Fruit fly (Drosophila melanogaster): ENCODE results near the gene Gr32a.

The Gr32a gene

DNA sequence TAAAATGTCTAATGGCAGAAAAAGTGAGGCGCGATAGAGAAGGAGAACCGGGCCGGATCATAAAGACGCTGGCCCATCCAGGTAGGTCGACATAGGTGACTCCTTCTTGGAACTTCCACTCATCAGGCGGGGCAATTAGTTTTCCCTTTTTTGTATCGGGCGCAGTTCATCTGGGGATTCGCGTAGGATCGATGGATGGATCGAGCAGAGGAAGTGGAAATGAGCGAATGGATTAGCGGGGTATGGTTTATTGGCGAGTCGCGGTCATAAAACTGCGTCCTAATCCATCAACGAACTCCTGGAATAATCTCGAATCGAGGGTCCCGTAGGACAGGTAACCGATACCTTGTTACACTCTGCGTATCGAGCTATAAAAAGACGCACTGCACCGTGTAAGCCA, 38.7 kb upstream of the Gr32a start, which contains the start of gene CG43725:
Gene CG43725, plus strand, starts transcription at position 400 of the 400 bp plus-strand sequence.
- TF ChIP-seq h (optimal IDR thresholded peaks at IDR 0.05) (no peak), Myc (optimal IDR thresholded peaks at IDR 0.05) (no peak), insv (optimal IDR thresholded peaks at IDR 0.05) (no peak), Sin3A (optimal IDR thresholded peaks at IDR 0.05) (no peak), ttk (optimal IDR thresholded peaks at IDR 0.05) (no peak), psq (optimal IDR thresholded peaks at IDR 0.05) (no peak)

DNA sequence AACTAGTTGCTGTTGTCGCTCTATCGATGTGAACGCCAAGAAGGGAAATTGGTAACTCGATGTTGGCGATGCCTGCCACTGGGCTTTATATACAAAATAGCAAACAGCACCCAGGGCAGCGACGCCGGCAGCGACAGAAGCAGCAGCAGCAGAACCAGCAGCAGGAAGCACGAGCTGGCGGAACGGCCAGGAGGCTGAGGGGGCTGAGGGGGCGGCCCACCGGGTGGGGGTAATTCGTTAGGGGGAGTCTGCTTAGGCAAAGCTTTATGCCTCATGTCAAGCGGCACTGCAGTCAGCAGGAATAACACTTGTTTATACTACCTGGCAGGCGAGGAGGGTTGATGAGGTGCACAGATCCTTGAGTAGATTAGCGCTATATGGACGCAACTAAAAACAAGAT, 32.5 kb upstream of the Gr32a start, which contains the start of gene AstC:
Gene AstC, minus strand, starts transcription at position 63 of the 400 bp plus-strand sequence.
- TF ChIP-seq insv (optimal IDR thresholded peaks at IDR 0.05) = no peak
- no peak for TF ChIP-seq Sin3A (optimal IDR thresholded peaks at IDR 0.05)
- TF ChIP-seq Myc (optimal IDR thresholded peaks at IDR 0.05) = no peak
- no peak for TF ChIP-seq h (optimal IDR thresholded peaks at IDR 0.05)
- no peak for TF ChIP-seq psq (optimal IDR thresholded peaks at IDR 0.05)
- TF ChIP-seq ttk (optimal IDR thresholded peaks at IDR 0.05) = no peak

DNA sequence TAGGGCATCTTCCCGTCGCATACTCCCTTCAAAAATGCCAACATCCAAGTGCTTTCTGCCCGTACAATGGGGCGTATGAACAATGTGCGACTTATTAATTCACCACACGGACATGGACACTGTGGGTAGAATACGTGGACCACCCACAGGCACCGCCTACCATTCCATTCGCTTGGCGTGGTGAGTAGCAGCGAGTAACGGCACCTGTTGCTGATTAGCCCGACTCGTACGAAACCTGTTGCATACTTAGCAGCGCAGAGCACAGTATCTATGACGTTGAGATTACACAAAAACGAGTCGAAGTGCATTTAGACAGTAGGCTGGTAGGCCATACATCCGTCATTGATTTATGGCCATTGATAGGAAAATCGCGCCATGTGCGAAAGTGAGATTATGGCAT, 31.8 kb upstream of the Gr32a start:
- TF ChIP-seq Sin3A (optimal IDR thresholded peaks at IDR 0.05) (no peak), psq (optimal IDR thresholded peaks at IDR 0.05) (no peak), h (optimal IDR thresholded peaks at IDR 0.05) (no peak), ttk (optimal IDR thresholded peaks at IDR 0.05) (no peak), insv (optimal IDR thresholded peaks at IDR 0.05) (no peak)

DNA sequence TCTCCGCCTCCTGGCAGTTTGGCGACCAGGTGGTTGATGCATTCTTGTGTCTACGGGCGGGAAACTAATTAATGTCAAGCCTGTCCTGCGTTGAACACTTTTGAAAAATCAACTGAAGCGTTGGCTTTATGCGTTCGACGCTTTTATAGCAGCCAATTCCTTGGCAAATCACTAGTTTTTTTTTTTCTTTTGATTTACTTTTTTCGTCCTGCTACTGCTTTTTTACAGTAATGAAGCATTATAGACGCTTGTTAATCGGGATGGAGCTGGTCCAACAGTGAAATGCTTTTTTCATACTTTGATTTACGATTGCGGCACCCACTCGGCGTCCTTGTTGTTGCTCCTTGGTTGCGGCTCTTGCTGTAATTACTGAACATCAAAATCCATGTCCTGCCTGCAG, 28.7 kb upstream of the Gr32a start, which contains the start of gene AstCC:
Gene AstCC, minus strand, starts transcription at position 101 of the 400 bp plus-strand sequence.
- TF ChIP-seq psq (optimal IDR thresholded peaks at IDR 0.05) = no peak
- no peak for TF ChIP-seq Myc (optimal IDR thresholded peaks at IDR 0.05)
- no peak for TF ChIP-seq ttk (optimal IDR thresholded peaks at IDR 0.05)
- no peak for TF ChIP-seq insv (optimal IDR thresholded peaks at IDR 0.05)
- no peak for TF ChIP-seq h (optimal IDR thresholded peaks at IDR 0.05)
- TF ChIP-seq Sin3A (optimal IDR thresholded peaks at IDR 0.05) = no peak

DNA sequence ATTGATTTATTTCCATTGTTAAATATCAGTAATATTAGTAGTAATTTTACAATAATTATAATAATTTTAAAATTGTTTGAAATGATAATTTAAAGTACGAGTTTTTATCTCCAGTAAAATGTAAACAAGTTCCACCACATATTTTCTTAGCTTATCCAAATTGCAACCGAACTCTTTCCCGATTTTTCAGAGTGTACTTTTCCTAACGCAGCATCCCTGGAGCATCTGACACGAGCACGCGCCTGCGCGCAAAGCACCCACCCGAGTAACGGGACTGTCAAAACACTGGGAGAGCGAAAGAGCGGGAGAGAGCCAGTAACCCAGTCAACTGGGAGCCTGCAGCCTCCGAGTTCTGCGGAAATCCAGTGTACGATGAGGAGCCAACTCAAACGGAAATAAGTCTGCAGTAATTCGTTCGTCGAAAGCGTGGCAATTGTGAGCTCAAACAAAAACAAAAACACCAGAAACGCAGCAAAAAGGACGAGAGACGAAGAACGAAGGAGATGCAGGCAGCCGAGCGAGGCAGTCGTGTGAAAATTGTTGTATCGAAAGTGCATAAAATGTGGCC, 27.4 kb upstream of the Gr32a start, which contains the start of gene CG16854:
Gene CG16854, plus strand, starts transcription at position 365 of the 568 bp plus-strand sequence.
- TF ChIP-seq psq (optimal IDR thresholded peaks at IDR 0.05) (no peak), Sin3A (optimal IDR thresholded peaks at IDR 0.05) (no peak), insv (optimal IDR thresholded peaks at IDR 0.05) (no peak), h (optimal IDR thresholded peaks at IDR 0.05) (no peak), Myc (optimal IDR thresholded peaks at IDR 0.05) (no peak), ttk (optimal IDR thresholded peaks at IDR 0.05) (no peak)

DNA sequence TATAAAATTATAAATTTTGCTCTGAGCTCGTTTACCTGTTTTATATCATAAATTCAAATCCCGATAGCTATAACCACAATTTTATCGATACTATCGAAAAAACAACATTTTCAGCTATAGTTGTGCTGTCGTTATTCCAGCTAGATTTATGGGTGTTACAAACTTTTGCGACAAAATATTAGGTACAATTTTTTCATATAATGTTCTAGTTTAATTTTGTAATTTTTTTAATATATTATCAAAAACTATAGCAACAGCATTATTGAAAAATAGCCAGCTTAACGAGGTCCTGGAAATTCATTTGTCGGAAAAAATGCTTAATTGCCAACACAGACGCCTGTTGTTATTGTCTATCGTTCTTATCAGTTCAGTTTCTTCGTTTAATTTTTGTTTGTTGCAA, 22.7 kb upstream of the Gr32a start, which contains the start of gene Wdr59:
Gene Wdr59, plus strand, starts transcription at position 334 of the 400 bp plus-strand sequence.
- TF ChIP-seq Sin3A (optimal IDR thresholded peaks at IDR 0.05) = no peak

DNA sequence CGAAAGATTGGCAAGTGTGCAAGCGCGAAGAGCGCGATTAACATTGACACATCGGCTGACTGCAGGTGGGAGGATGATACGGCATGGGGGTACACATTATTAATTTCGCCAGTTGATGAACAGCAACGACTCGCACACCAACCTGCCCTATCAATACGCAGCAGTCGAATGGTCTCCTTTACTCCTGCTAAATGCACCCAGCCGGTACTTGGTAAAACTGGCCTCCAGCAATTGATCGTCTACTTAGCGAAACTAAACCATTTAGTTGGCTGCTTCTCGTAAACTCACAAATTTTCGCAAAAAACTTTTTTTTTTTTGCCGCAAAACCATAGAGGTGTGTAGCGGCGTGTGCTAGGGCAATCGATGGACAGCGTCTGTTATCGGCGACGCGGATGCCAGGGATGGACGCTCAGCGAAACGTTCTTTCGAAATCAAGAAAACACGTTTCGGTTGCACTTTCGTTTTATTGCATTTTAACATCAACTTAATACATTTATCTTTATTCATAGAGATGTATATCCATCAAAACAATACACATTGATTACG, 13.2 kb upstream of the Gr32a start, which contains the start of gene Ge-1:
Gene Ge-1, minus strand, starts transcription at position 373 of the 546 bp plus-strand sequence.
- TF ChIP-seq psq (optimal IDR thresholded peaks at IDR 0.05) (no peak), insv (optimal IDR thresholded peaks at IDR 0.05) (no peak), h (optimal IDR thresholded peaks at IDR 0.05) (no peak), Sin3A (optimal IDR thresholded peaks at IDR 0.05) (no peak), Myc (optimal IDR thresholded peaks at IDR 0.05) (no peak), ttk (optimal IDR thresholded peaks at IDR 0.05) (no peak)

DNA sequence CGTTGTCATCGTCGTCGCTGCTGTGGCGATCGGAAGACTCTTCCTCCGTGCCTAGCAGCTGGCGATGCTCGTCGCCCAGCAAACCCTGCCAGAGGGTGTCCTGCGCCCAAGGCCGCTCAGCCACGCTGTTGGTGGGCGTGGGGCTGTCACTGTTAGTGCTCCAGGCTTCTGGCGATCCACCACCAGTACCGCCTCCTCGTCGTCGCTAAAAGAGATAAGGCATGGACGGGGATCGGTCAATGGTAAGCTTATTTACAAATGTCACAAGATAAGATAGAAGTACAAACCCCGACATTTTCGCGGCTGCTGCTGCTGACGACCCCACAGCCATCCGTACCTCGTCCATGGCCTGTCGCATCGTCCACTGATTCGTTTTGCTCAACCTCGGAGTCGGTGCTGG, 8.5 kb upstream of the Gr32a start:
- TF ChIP-seq Myc (optimal IDR thresholded peaks at IDR 0.05) (no peak), h (optimal IDR thresholded peaks at IDR 0.05) (no peak), Sin3A (optimal IDR thresholded peaks at IDR 0.05) (no peak), ttk (optimal IDR thresholded peaks at IDR 0.05) (no peak), psq (optimal IDR thresholded peaks at IDR 0.05) (no peak), insv (optimal IDR thresholded peaks at IDR 0.05) (no peak)

DNA sequence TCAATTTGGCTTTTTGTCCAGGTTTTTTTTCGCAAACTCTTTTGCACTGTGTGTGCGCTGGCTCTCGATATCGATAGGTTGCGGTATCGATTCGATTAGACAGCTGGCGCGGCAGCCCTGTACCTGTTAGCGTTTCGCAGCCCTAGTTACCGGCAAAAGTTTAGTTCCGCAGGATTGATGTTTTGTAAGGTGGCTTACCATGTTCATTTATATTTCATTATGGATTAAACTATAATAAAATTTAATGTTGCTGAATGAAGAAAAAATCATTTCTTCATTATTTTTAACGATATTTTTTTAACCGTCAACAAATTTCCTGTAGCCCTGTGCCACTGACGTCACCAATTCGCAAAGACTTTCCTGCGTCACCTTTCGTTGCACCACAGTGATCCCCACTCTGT, 7.3 kb upstream of the Gr32a start, which contains the start of gene Reps:
Gene Reps, minus strand, starts transcription at position 84 of the 401 bp plus-strand sequence.
- TF ChIP-seq Sin3A (optimal IDR thresholded peaks at IDR 0.05) (no peak), ttk (optimal IDR thresholded peaks at IDR 0.05) (no peak), Myc (optimal IDR thresholded peaks at IDR 0.05) (no peak), h (optimal IDR thresholded peaks at IDR 0.05) (peak; percentile 34), insv (optimal IDR thresholded peaks at IDR 0.05) (no peak), psq (optimal IDR thresholded peaks at IDR 0.05) (no peak)

DNA sequence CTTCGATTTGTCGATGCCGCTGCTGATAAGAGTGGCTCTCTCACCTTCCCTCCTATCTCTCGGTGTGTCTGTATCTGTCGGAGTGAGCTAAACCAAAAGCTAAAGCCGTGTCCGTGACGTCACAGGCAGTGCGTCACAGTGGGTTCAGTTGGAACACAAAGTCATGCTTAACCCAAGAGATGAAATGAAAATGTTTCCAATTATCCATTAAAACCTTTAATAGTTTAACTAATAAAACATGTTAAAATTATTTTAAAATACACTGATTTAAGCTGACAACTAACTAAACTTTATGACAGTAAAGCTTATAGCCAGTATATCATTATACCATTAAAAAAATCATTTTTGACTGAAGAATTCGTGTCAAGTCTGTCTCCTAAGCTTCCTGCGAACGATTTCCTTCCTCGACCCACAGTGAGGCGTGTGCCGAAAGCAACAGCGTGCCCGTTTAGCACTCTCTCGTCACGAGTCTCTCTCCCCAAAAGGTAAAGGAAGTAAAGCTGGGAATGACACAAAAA, 744 bp upstream of the Gr32a start, which contains the start of gene Idua:
Gene Idua, minus strand, starts transcription at position 51 of the 518 bp plus-strand sequence.
- TF ChIP-seq h (optimal IDR thresholded peaks at IDR 0.05) (no peak), Myc (optimal IDR thresholded peaks at IDR 0.05) (no peak), insv (optimal IDR thresholded peaks at IDR 0.05) (no peak), Sin3A (optimal IDR thresholded peaks at IDR 0.05) (no peak), ttk (optimal IDR thresholded peaks at IDR 0.05) (no peak), psq (optimal IDR thresholded peaks at IDR 0.05) (no peak)

DNA sequence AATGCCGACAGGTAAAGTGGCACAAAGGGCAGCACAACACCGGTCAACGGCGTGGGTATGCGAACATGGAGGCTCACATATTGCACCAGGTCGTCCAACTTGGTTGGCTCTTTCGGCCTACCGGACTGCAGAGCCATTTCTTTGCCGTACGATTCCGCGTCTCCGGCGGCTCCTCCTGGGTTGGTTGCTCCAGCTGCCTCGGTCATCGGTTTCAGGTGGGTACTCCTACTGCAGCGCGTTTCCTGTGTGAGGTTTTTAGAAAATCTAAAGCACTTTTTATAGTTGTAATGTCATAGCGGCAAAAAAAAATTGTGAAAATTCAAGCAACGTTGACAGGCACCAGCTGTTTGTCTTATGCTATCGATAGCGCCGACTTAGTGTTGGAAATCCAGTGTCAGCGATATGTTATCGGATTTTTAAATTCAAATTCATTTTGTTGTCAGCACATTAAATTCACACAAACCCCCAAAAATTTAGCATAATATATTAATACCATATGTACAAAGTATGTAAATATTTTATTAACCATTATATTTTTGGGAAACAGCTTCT, 6.2 kb downstream of the Gr32a start, which contains the start of gene CG6230:
Gene CG6230, minus strand, starts transcription at position 354 of the 552 bp plus-strand sequence.
- TF ChIP-seq insv (optimal IDR thresholded peaks at IDR 0.05) = no peak

DNA sequence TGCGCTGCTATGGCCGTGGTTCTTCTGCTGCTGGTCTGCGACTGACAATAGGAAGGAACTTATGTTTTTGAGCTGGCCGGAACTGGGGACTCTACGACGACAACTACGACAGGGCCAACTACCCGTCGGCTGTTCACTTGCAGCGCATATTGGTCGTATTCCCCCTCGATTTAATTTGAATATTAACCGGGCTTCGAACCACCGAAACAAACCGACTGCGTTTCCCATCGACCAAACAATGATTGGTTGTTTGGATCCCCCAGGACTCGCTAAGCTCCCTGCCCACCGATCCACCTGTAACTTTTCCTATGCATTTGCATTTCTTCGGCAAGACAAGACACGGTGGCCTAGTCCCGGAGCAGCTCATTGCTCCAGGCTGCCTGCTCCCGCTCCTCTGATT, 7.8 kb downstream of the Gr32a start, which contains the start of gene Dnaaf4:
Gene Dnaaf4, minus strand, starts transcription at position 101 of the 400 bp plus-strand sequence.
- TF ChIP-seq psq (optimal IDR thresholded peaks at IDR 0.05) (no peak), Myc (optimal IDR thresholded peaks at IDR 0.05) (no peak), insv (optimal IDR thresholded peaks at IDR 0.05) (no peak), Sin3A (optimal IDR thresholded peaks at IDR 0.05) (no peak), h (optimal IDR thresholded peaks at IDR 0.05) (no peak), ttk (optimal IDR thresholded peaks at IDR 0.05) (no peak)
